Worm (Caenorhabditis elegans) whole organism, late embryonic: ENCODE results near the gene ZK1127.12.

Experiments used
- T23F11.4 ChIP-seq: fragments of 200-800 bp; sonication (Bioruptor generic); optimal IDR thresholded peaks from 2 replicates; lab custom pipeline; 2018; ENCODE audit warnings: mild to moderate bottlenecking, missing genetic modification characterization, missing compliant biosample characterization
- dmd-4 ChIP-seq: sonication (generic microtip); optimal IDR thresholded peaks from 2 replicates; lab custom pipeline; 2016; ENCODE audit warnings: borderline replicate concordance, missing genetic modification characterization, missing compliant biosample characterization
- pqm-1 ChIP-seq: sonication (generic microtip); optimal IDR thresholded peaks from 2 replicates; lab custom pipeline; 2016; ENCODE audit warnings: missing genetic modification characterization, missing compliant biosample characterization
- rnt-1 ChIP-seq: sonication (generic microtip); optimal IDR thresholded peaks from 2 replicates; lab custom pipeline; 2016; ENCODE audit warnings: missing genetic modification characterization, missing compliant biosample characterization

DNA sequence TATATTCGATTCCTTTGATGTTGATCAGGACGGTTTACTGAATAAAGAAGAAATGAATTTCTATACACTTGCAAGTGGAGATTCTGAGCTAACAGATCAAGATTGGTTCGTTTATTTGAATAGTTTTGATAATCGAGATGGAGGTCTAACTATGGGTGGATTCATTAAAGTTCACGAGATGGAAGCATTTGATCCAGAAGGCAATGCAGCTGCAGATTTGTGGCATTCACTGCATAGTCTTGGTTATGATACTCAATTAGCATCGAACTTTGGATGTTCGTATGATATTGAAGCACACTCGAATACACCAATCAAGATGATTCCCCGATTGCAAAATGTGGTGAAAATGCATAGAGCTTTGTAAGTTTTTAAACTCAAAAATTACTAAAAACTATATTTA, 44.1 kb downstream of the ZK1127.12 start:
- no peak for TF ChIP-seq rnt-1 (tag; lab: Kevin White, UChicago)
- TF ChIP-seq pqm-1 (tag; lab: Kevin White, UChicago) = no peak
- TF ChIP-seq T23F11.4 (GFP tag; lab: Kevin White, UChicago) = no peak
- no peak for TF ChIP-seq dmd-4 (tag; lab: Kevin White, UChicago)
